Fruit fly (Drosophila melanogaster) whole organism, embryonic: ENCODE measurements around the gene CG43273.

Experiments
- CG10147 ChIP-seq: fragments of 200-800 bp; sonication (Bioruptor generic); optimal IDR thresholded peaks from 2 replicates; lab custom pipeline; 2019; ENCODE audit warnings: missing biosample characterization, mild to moderate bottlenecking, missing genetic modification characterization, moderate library complexity
- CG10431 ChIP-seq: fragments of 200-800 bp; sonication (Bioruptor generic); optimal IDR thresholded peaks from 3 replicates; lab custom pipeline; 2018; ENCODE audit warnings: missing biosample characterization, mild to moderate bottlenecking, missing genetic modification characterization
- CG12744 ChIP-seq: fragments of 200-800 bp; sonication (Bioruptor generic); optimal IDR thresholded peaks from 2 replicates; lab custom pipeline; 2016; ENCODE audit warnings: missing biosample characterization, missing genetic modification characterization
- CG1529 ChIP-seq: fragments of 200-800 bp; sonication (Bioruptor generic); optimal IDR thresholded peaks from 3 replicates; lab custom pipeline; 2018; ENCODE audit warnings: missing biosample characterization, missing genetic modification characterization
- CG15601 ChIP-seq: fragments of 200-800 bp; sonication (Bioruptor generic); optimal IDR thresholded peaks from 3 replicates; lab custom pipeline; 2019; ENCODE audit warnings: missing biosample characterization, mild to moderate bottlenecking, missing genetic modification characterization, moderate library complexity
- CG17802 ChIP-seq: fragments of 200-800 bp; sonication (Bioruptor generic); optimal IDR thresholded peaks from 2 replicates; lab custom pipeline; 2018; ENCODE audit warnings: missing biosample characterization, mild to moderate bottlenecking, missing genetic modification characterization, moderate library complexity
- CG2116 ChIP-seq: fragments of 200-800 bp; sonication (Bioruptor generic); optimal IDR thresholded peaks from 3 replicates; lab custom pipeline; 2018; ENCODE audit warnings: missing biosample characterization, mild to moderate bottlenecking, missing genetic modification characterization
- CG3163 ChIP-seq: fragments of 200-800 bp; sonication (Bioruptor generic); optimal IDR thresholded peaks from 3 replicates; lab custom pipeline; 2016; ENCODE audit warnings: missing biosample characterization, missing genetic modification characterization
- CG34422 ChIP-seq: fragments of 200-800 bp; sonication (Bioruptor generic); IDR thresholded peaks from 3 replicates; pipeline ENCODE4 v1.3.6; 2022; ENCODE audit warnings: missing biosample characterization, missing genetic modification characterization
- CG3838 ChIP-seq: fragments of 200-800 bp; sonication (Bioruptor generic); optimal IDR thresholded peaks from 3 replicates; lab custom pipeline; 2016; ENCODE audit warnings: missing biosample characterization, missing genetic modification characterization
- CG4707 ChIP-seq: fragments of 200-800 bp; sonication (Bioruptor generic); optimal IDR thresholded peaks from 2 replicates; lab custom pipeline; 2018; ENCODE audit warnings: missing biosample characterization, mild to moderate bottlenecking, missing genetic modification characterization, moderate library complexity
- CG7928 ChIP-seq: fragments of 200-800 bp; sonication (Bioruptor generic); optimal IDR thresholded peaks from 2 replicates; lab custom pipeline; 2017; ENCODE audit warnings: missing biosample characterization, mild to moderate bottlenecking, missing genetic modification characterization
- CG8281 ChIP-seq: fragments of 200-800 bp; sonication (Bioruptor generic); optimal IDR thresholded peaks from 2 replicates; lab custom pipeline; 2018; ENCODE audit warnings: missing biosample characterization, mild to moderate bottlenecking, missing genetic modification characterization, moderate library complexity
- CG9215 ChIP-seq: fragments of 200-800 bp; sonication (Bioruptor generic); IDR thresholded peaks from 2 replicates; pipeline ENCODE4 v1.3.6; 2022; ENCODE audit warnings: missing biosample characterization, missing genetic modification characterization
- CkIIα-i1 ChIP-seq: fragments of 200-800 bp; sonication (Bioruptor generic); IDR thresholded peaks from 2 replicates; pipeline ENCODE4 v1.3.6; 2022; ENCODE audit warnings: missing biosample characterization, missing genetic modification characterization
- D19A ChIP-seq: fragments of 200-800 bp; optimal IDR thresholded peaks from 3 replicates; lab custom pipeline; 2019; ENCODE audit warnings: missing biosample characterization, mild to moderate bottlenecking, missing genetic modification characterization, moderate library complexity
- Doc2 ChIP-seq: fragments of 200-800 bp; sonication (Bioruptor generic); IDR thresholded peaks from 2 replicates; pipeline ENCODE4 v1.3.6; 2022; ENCODE audit warnings: missing biosample characterization, missing genetic modification characterization
- HHEX ChIP-seq: fragments of 200-800 bp; sonication (Bioruptor generic); optimal IDR thresholded peaks from 3 replicates; lab custom pipeline; 2017; ENCODE audit warnings: missing biosample characterization, mild to moderate bottlenecking, missing genetic modification characterization, missing genetic modification reagents
- HLHmδ ChIP-seq: fragments of 200-800 bp; sonication (Bioruptor generic); optimal IDR thresholded peaks from 2 replicates; lab custom pipeline; 2018; ENCODE audit warnings: missing biosample characterization, mild to moderate bottlenecking, missing genetic modification characterization, moderate library complexity
- Jarid2 ChIP-seq: fragments of 200-800 bp; sonication (Bioruptor generic); optimal IDR thresholded peaks from 3 replicates; lab custom pipeline; 2017; ENCODE audit warnings: mild to moderate bottlenecking, missing biosample characterization, missing genetic modification reagents, missing genetic modification characterization
- Max ChIP-seq: fragments of 200-800 bp; sonication (Bioruptor generic); optimal IDR thresholded peaks from 2 replicates; lab custom pipeline; 2016; ENCODE audit warnings: missing biosample characterization, mild to moderate bottlenecking, missing genetic modification characterization
- Med ChIP-seq: fragments of 200-800 bp; sonication (Bioruptor generic); peaks from one replicate; lab custom pipeline; 2016; ENCODE audit warnings: missing biosample characterization, missing genetic modification characterization, mild to moderate bottlenecking, inconsistent platforms, moderate library complexity
- Rfx ChIP-seq: fragments of 200-800 bp; sonication (Bioruptor generic); IDR thresholded peaks from 2 replicates; pipeline ENCODE4 v1.3.6; 2022; ENCODE audit warnings: missing biosample characterization, missing genetic modification characterization
- Spps ChIP-seq: fragments of 200-800 bp; sonication (Bioruptor generic); optimal IDR thresholded peaks from 2 replicates; lab custom pipeline; 2018; ENCODE audit warnings: missing biosample characterization, mild to moderate bottlenecking, missing genetic modification characterization
- Vsx1 ChIP-seq: fragments of 200-800 bp; sonication (Bioruptor generic); optimal IDR thresholded peaks from 2 replicates; lab custom pipeline; 2017; ENCODE audit warnings: missing biosample characterization, mild to moderate bottlenecking, missing genetic modification characterization, missing genetic modification reagents
- Xrp1 ChIP-seq: fragments of 200-800 bp; sonication (Bioruptor generic); IDR thresholded peaks from 2 replicates; pipeline ENCODE4 v1.3.6; 2022; ENCODE audit warnings: missing biosample characterization, missing genetic modification characterization
- ara ChIP-seq: fragments of 200-800 bp; sonication (Bioruptor generic); IDR thresholded peaks from 2 replicates; pipeline ENCODE4 v1.3.6; 2022; ENCODE audit warnings: missing biosample characterization, missing genetic modification characterization
- dimm ChIP-seq: fragments of 200-800 bp; sonication (Bioruptor generic); IDR thresholded peaks from 2 replicates; pipeline ENCODE4 v1.3.6; 2022; ENCODE audit warnings: missing biosample characterization, missing genetic modification characterization
- ems ChIP-seq: fragments of 200-800 bp; sonication (Bioruptor generic); optimal IDR thresholded peaks from 3 replicates; lab custom pipeline; 2016; ENCODE audit warnings: missing biosample characterization, missing genetic modification characterization
- fd64A ChIP-seq: fragments of 200-800 bp; sonication (Bioruptor generic); optimal IDR thresholded peaks from 3 replicates; lab custom pipeline; 2018; ENCODE audit warnings: missing biosample characterization, mild to moderate bottlenecking, missing genetic modification characterization
- gce ChIP-seq: fragments of 200-800 bp; sonication (Bioruptor generic); IDR thresholded peaks from 3 replicates; pipeline ENCODE4 v1.3.6; 2022; ENCODE audit warnings: missing biosample characterization, missing genetic modification characterization
- grau ChIP-seq: fragments of 200-800 bp; optimal IDR thresholded peaks from 3 replicates; lab custom pipeline; 2019; ENCODE audit warnings: missing biosample characterization, mild to moderate bottlenecking, missing genetic modification characterization, moderate library complexity
- hbn ChIP-seq: fragments of 200-800 bp; sonication (Bioruptor generic); IDR thresholded peaks from 2 replicates; pipeline ENCODE4 v1.3.6; 2022; ENCODE audit warnings: missing biosample characterization, missing genetic modification characterization; ENCODE audit not compliant: partially characterized antibody
- hth ChIP-seq: fragments of >200 bp; optimal IDR thresholded peaks from 2 replicates; lab custom pipeline; 2017; ENCODE audit warnings: inconsistent platforms
- ind ChIP-seq: fragments of 200-800 bp; sonication (Bioruptor generic); optimal IDR thresholded peaks from 3 replicates; lab custom pipeline; 2016; ENCODE audit warnings: missing biosample characterization, missing genetic modification characterization
- lola ChIP-seq, 3 experiments: fragments of >200 bp in 2 of 3; fragments of 200-800 bp in 1 of 3; sonication (Bioruptor generic) in 1 of 3; optimal IDR thresholded peaks; 2 replicates each; lab custom pipeline; 2017 to 2019; ENCODE audit warnings: missing biosample characterization in 3 of 3, missing genetic modification characterization in 3 of 3, mild to moderate bottlenecking in 1 of 3, moderate library complexity in 1 of 3
- luna ChIP-seq: fragments of 200-800 bp; sonication (Bioruptor generic); optimal IDR thresholded peaks from 2 replicates; lab custom pipeline; 2016; ENCODE audit warnings: missing biosample characterization, missing genetic modification characterization
- oc ChIP-seq: fragments of 200-800 bp; sonication (Bioruptor generic); optimal IDR thresholded peaks from 2 replicates; lab custom pipeline; 2018; ENCODE audit warnings: missing biosample characterization, mild to moderate bottlenecking, missing genetic modification characterization, moderate library complexity
- odd ChIP-seq: fragments of 200-800 bp; sonication (Bioruptor generic); optimal IDR thresholded peaks from 2 replicates; lab custom pipeline; 2017; ENCODE audit warnings: missing biosample characterization, mild to moderate bottlenecking, missing genetic modification characterization
- pfk ChIP-seq: fragments of 200-800 bp; sonication (Bioruptor generic); optimal IDR thresholded peaks from 2 replicates; lab custom pipeline; 2018; ENCODE audit warnings: missing biosample characterization, mild to moderate bottlenecking, missing genetic modification characterization, moderate library complexity
- pnt ChIP-seq: fragments of 200-800 bp; sonication (Bioruptor generic); optimal IDR thresholded peaks from 3 replicates; lab custom pipeline; 2016; ENCODE audit warnings: missing biosample characterization, missing genetic modification characterization
- ro ChIP-seq: fragments of 200-800 bp; sonication (Bioruptor generic); IDR thresholded peaks from 2 replicates; pipeline ENCODE4 v1.3.6; 2022; ENCODE audit warnings: missing biosample characterization, missing genetic modification characterization
- schlank ChIP-seq: fragments of 200-800 bp; sonication (Bioruptor generic); optimal IDR thresholded peaks from 2 replicates; lab custom pipeline; 2018; ENCODE audit warnings: missing biosample characterization, mild to moderate bottlenecking, missing genetic modification characterization
- scrt ChIP-seq: fragments of 200-800 bp; sonication (Bioruptor generic); optimal IDR thresholded peaks from 2 replicates; lab custom pipeline; 2018; ENCODE audit warnings: missing biosample characterization, mild to moderate bottlenecking, missing genetic modification characterization, moderate library complexity
- shn ChIP-seq: fragments of 200-800 bp; sonication (Bioruptor generic); optimal IDR thresholded peaks from 3 replicates; lab custom pipeline; 2016; ENCODE audit warnings: missing biosample characterization, missing genetic modification characterization
- tap ChIP-seq: fragments of 200-800 bp; optimal IDR thresholded peaks from 3 replicates; lab custom pipeline; 2019; ENCODE audit warnings: missing biosample characterization, mild to moderate bottlenecking, missing genetic modification characterization, moderate library complexity
- ttk ChIP-seq: fragments of 200-800 bp; sonication (Bioruptor generic); IDR thresholded peaks from 2 replicates; pipeline ENCODE4 v2.1.2; 2022; ENCODE audit warnings: missing biosample characterization, missing genetic modification characterization
- tup ChIP-seq: fragments of 200-800 bp; sonication (Bioruptor generic); optimal IDR thresholded peaks from 2 replicates; lab custom pipeline; 2016; ENCODE audit warnings: missing biosample characterization, mild to moderate bottlenecking, missing genetic modification characterization, moderate library complexity
- zen2 ChIP-seq: fragments of 200-800 bp; sonication (Bioruptor generic); IDR thresholded peaks from 3 replicates; pipeline ENCODE4 v1.3.6; 2022; ENCODE audit warnings: missing biosample characterization, missing genetic modification characterization; ENCODE audit not compliant: partially characterized antibody

CG43273 gene

DNA sequence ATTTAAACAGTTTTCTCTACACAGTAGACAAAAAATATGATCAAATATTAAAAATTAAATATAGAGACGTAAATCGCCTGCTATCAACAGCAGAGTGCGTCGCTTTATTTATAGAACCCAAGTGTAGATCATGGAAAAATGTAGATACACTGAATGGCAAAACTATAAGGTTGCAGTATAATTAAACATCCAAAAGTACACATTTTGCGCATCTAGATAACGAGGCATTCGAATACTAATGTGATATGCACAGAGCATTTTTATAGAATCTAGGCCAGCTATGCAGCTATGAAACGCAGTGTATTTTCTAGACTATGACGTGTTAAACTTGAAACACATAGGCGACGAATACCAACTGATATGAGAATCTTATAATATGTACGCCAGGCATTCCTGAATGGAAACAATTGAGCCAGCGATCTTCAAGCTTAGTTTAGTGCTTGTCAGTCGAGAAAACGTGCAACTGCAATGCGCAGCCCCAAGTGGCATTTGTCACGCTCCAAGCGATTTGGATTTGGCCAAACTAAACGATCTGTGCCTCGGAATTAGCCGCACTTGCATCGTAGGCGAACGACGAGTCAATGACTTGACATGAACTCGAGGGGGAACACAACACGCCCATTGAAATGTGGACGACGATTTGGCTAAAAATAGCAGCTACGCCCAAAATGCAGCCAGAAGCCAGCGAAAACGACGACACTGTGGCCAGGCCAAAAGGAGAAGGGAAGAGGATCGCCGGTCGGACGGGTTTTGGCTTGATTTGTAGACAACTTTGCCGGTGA lies 19.1 kb upstream of the CG43273 start (continued):
- TF ChIP-seq scrt (peak; percentile 83), HLHmδ (no peak), Spps (tag; lab: Kevin White, UChicago) (peak; percentile 47), CG2116 (peak; percentile 38), oc (tag; lab: Kevin White, UChicago) (peak; percentile 89), CG10431 (peak; percentile 54), hbn (no peak), CG4707 (GFP tag; lab: Kevin White, UChicago) (peak; percentile 69), CG3838 (peak; percentile 42), shn (GFP tag; lab: Kevin White, UChicago) (peak; percentile 77), grau (tag; lab: Kevin White, UChicago) (peak; percentile 91), Jarid2 (peak; percentile 75), tap (tag; lab: Kevin White, UChicago) (peak; percentile 90), D19A (tag; lab: Kevin White, UChicago) (peak; percentile 83), zen2 (no peak), schlank (tag; lab: Kevin White, UChicago) (peak; percentile 91), Xrp1 (GFP tag; lab: Robert Waterston, UW) (peak; percentile 90), CG1529 (GFP tag; lab: Kevin White, UChicago) (peak; percentile 78), CG9215 (peak; percentile 78), ro (GFP tag; lab: Robert Waterston, UW) (peak; percentile 50; the same call in 1 of the 2 replicates), Vsx1 (GFP tag; lab: Kevin White, UChicago) (peak; percentile 66), CG10147 (GFP tag; lab: Kevin White, UChicago) (peak; percentile 68), CkIIα-i1 (0 out of 2 replicates have a peak, but pooled peaks have one; percentile 24), ara (GFP tag; lab: Robert Waterston, UW) (peak; percentile 78), CG17802 (tag; lab: Kevin White, UChicago) (peak; percentile 67), CG3163 (GFP tag; lab: Kevin White, UChicago) (peak; percentile 61), CG12744 (peak; percentile 82), Rfx (GFP tag; lab: Robert Waterston, UW) (peak; percentile 95), pfk (GFP tag; lab: Kevin White, UChicago) (no peak), gce (GFP tag; lab: Robert Waterston, UW) (peak; percentile 75; the same call in 1 of the 3 replicates), tup (GFP tag; lab: Kevin White, UChicago) (peak; percentile 80), CG15601 (tag; lab: Kevin White, UChicago) (peak; percentile 68), Med (peak; percentile 99), CG8281 (tag; lab: Kevin White, UChicago) (peak; percentile 73), lola (GFP tag; optimal IDR thresholded peaks at IDR 0.05; lab: Kevin White, UChicago) (peak in 1 of 3 experiments; percentile 38), fd64A (peak; percentile 69), CG34422 (GFP tag; lab: Robert Waterston, UW) (peak; percentile 91), dimm (peak; percentile 67), ttk (peak; percentile 77), pnt (peak; percentile 70), Max (GFP tag; lab: Kevin White, UChicago) (peak; percentile 73), ems (peak; percentile 93), hth (no peak), odd (GFP tag; lab: Kevin White, UChicago) (peak; percentile 81), HHEX (GFP tag; lab: Kevin White, UChicago) (peak; percentile 90), CG7928 (peak; percentile 69), Doc2 (peak; percentile 77), luna (GFP tag; lab: Kevin White, UChicago) (peak; percentile 69), ind (GFP tag; lab: Kevin White, UChicago) (peak; percentile 89)
